Fruit fly (Drosophila melanogaster): ENCODE data around the gene RpS2.

Gene RpS2

dm6 chr2L:9918020-9918959 lies 20.9 kb upstream of the RpS2 start, which contains the start of the genes CG5885 and CG4598 (continued):
- peak; percentile 90 for TF ChIP-seq CG6276 (GFP tag; optimal IDR thresholded peaks at IDR 0.05)
- peak; percentile 75 for TF ChIP-seq Eip75B (GFP tag; optimal IDR thresholded peaks at IDR 0.05)
- TF ChIP-seq CG7368 (GFP tag; optimal IDR thresholded peaks at IDR 0.05), result peak; percentile 50
- TF ChIP-seq OdsH (GFP tag; optimal IDR thresholded peaks at IDR 0.05), result peak; percentile 79
- TF ChIP-seq Blimp-1 (GFP tag; optimal IDR thresholded peaks at IDR 0.05), result peak; percentile 50
- TF ChIP-seq CG6792 (GFP tag; optimal IDR thresholded peaks at IDR 0.05), result peak; percentile 73
- TF ChIP-seq CG6854 (GFP tag; optimal IDR thresholded peaks at IDR 0.05), result peak; percentile 7
- peak; percentile 62 for TF ChIP-seq CG8632 (GFP tag; optimal IDR thresholded peaks at IDR 0.05)
- TF ChIP-seq svp (GFP tag), result peak; percentile 76
- peak; percentile 67 for TF ChIP-seq Sox14 (GFP tag; optimal IDR thresholded peaks at IDR 0.05)
- peak; percentile 75 for TF ChIP-seq Hr39 (GFP tag; optimal IDR thresholded peaks at IDR 0.05)
- no peak for TF ChIP-seq fd85E (GFP tag; optimal IDR thresholded peaks at IDR 0.05)
- peak; percentile 77 for TF ChIP-seq lz (GFP tag; optimal IDR thresholded peaks at IDR 0.05)
- peak; percentile 89 for TF ChIP-seq Hr4 (GFP tag; optimal IDR thresholded peaks at IDR 0.05)
- TF ChIP-seq topi (GFP tag; optimal IDR thresholded peaks at IDR 0.05), result peak; percentile 46
- TF ChIP-seq pdm3 (GFP tag; optimal IDR thresholded peaks at IDR 0.05), result peak; percentile 78
- peak; percentile 76 for TF ChIP-seq CG6163 (GFP tag; IDR thresholded peaks at IDR 0.05)
- peak; percentile 15 for TF ChIP-seq CG11902 (GFP tag; optimal IDR thresholded peaks at IDR 0.05)
- peak; percentile 57 for TF ChIP-seq Ets21C (GFP tag; optimal IDR thresholded peaks at IDR 0.05)
- TF ChIP-seq dsx (GFP tag; optimal IDR thresholded peaks at IDR 0.05; ENCODE audit: poor library complexity, severe bottlenecking), result peak; percentile 35
- TF ChIP-seq vri (GFP tag; optimal IDR thresholded peaks at IDR 0.05), result peak; percentile 54
- peak; percentile 73 for TF ChIP-seq CG8119 (GFP tag; IDR thresholded peaks at IDR 0.05)
- peak; percentile 29; the same call in 1 of the 2 replicates for TF ChIP-seq CG11294 (GFP tag; IDR thresholded peaks at IDR 0.05)
- peak; percentile 53 for TF ChIP-seq CG10669 (GFP tag; optimal IDR thresholded peaks at IDR 0.05)
- TF ChIP-seq CG4318 (GFP tag; optimal IDR thresholded peaks at IDR 0.05), result peak; percentile 8

DNA sequence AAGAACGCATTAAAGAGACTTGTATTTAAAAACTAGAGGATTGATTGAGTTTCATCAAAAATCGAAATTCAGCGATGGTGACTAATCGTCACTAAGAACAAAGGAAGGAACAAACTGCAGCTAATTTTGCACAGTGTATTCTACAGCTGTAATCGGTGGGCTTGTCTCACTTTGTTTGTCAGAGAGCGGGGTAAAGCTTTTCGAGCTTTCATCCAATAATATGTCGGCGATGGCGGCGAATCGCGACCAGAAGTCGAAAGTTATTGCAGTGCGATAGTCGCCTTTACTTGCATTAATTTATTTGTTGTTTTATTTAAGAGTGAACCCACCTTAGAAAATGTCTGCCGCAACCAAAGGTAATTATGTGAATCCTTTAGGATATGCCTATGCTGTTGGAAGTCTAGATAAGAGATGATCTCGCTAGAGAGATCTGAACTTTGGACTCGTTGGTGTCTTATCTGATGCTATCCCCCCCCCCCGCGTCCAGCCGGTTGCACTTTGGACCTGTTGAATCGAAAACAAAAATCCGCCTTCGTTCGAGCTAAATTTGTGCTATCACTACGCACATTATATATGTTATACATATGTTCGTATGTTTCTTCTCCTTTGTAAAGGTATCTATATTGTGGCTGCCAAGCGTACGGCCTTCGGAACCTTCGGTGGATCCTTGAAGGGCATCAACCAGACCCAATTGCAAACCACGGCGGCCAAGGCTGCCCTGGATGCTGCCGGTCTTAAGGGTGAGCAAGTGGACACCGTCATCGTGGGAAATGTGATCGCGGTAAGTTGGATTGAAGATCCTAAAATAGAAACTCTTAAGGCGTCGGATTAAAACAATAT lies 17.9 kb upstream of the RpS2 start, which contains the start of gene yip2:
TSS of gene yip2 (plus strand) at position 243 of the 840 bp plus-strand sequence.
- TF ChIP-seq CG11294 (GFP tag; IDR thresholded peaks at IDR 0.05) (peak; percentile 10; the same call in 1 of the 2 replicates), CG9139 (GFP tag; optimal IDR thresholded peaks at IDR 0.05) (peak; percentile 100), svp (GFP tag) (peak; percentile 99), CG6163 (GFP tag; IDR thresholded peaks at IDR 0.05) (peak; percentile 76), CG10631 (GFP tag; optimal IDR thresholded peaks at IDR 0.05) (peak; percentile 58), dac (GFP tag; optimal IDR thresholded peaks at IDR 0.05) (peak; percentile 75), topi (GFP tag; optimal IDR thresholded peaks at IDR 0.05) (peak; percentile 82), fkh (GFP tag; optimal IDR thresholded peaks at IDR 0.05) (peak; percentile 61), CG32006 (GFP tag; optimal IDR thresholded peaks at IDR 0.05) (peak; percentile 80), CG3919 (GFP tag; optimal IDR thresholded peaks at IDR 0.05) (peak; percentile 92), Sox15 (GFP tag; optimal IDR thresholded peaks at IDR 0.05) (no peak), CG1621 (tag; optimal IDR thresholded peaks at IDR 0.05) (peak; percentile 96), spab (GFP tag; optimal IDR thresholded peaks at IDR 0.05) (peak; percentile 99), Ets96B (tag; optimal IDR thresholded peaks at IDR 0.05) (peak; percentile 87), CG34406 (GFP tag; optimal IDR thresholded peaks at IDR 0.05) (peak; percentile 59), dsx (GFP tag; optimal IDR thresholded peaks at IDR 0.05; ENCODE audit: poor library complexity, severe bottlenecking) (peak; percentile 92), CG16779 (tag; optimal IDR thresholded peaks at IDR 0.05) (peak; percentile 99), achi (GFP tag; optimal IDR thresholded peaks at IDR 0.05) (peak; percentile 77), CG6854 (GFP tag; optimal IDR thresholded peaks at IDR 0.05) (peak; percentile 100), acj6 (GFP tag; optimal IDR thresholded peaks at IDR 0.05) (peak; percentile 54), CG11762 (GFP tag; optimal IDR thresholded peaks at IDR 0.05; ENCODE audit: insufficient read depth) (peak; percentile 93), salr (GFP tag; optimal IDR thresholded peaks at IDR 0.05) (peak; percentile 91 to 93), cyc (GFP tag; optimal IDR thresholded peaks at IDR 0.05) (peak; percentile 57), CG3032 (tag; optimal IDR thresholded peaks at IDR 0.05) (peak; percentile 85), fd59A (GFP tag; optimal IDR thresholded peaks at IDR 0.05) (peak; percentile 39), fd85E (GFP tag; optimal IDR thresholded peaks at IDR 0.05) (peak; percentile 96), CG15336 (GFP tag; IDR thresholded peaks at IDR 0.05) (peak; percentile 94), CG6276 (GFP tag; optimal IDR thresholded peaks at IDR 0.05) (peak; percentile 100), Hr39 (GFP tag; optimal IDR thresholded peaks at IDR 0.05) (peak; percentile 43), CG11902 (GFP tag; optimal IDR thresholded peaks at IDR 0.05) (no peak)

All from whole organism, prepupa.